Fruit fly (Drosophila melanogaster): ENCODE data around the gene CG5418.

CG5418 gene

dm6 chr2L:12415485-12416137 lies 37.4 kb downstream of the CG5418 start (continued):
- TF ChIP-seq D19B (GFP tag; optimal IDR thresholded peaks at IDR 0.05) (no peak), CG7963 (GFP tag; IDR thresholded peaks at IDR 0.05; ENCODE audit: partially characterized antibody) (no peak), NFAT (GFP tag; IDR thresholded peaks at IDR 0.05) (no peak), repo (GFP tag; optimal IDR thresholded peaks at IDR 0.05) (no peak), al (GFP tag; IDR thresholded peaks at IDR 0.05) (no peak), CrebB (tag; optimal IDR thresholded peaks at IDR 0.05) (no peak), CG1832 (GFP tag; optimal IDR thresholded peaks at IDR 0.05) (no peak), CG15479 (GFP tag; optimal IDR thresholded peaks at IDR 0.05) (no peak), CG14014 (GFP tag; IDR thresholded peaks at IDR 0.05) (no peak), CG12744 (GFP tag; optimal IDR thresholded peaks at IDR 0.05) (no peak), CG12299 (tag; optimal IDR thresholded peaks at IDR 0.05) (no peak), CG15073 (GFP tag; optimal IDR thresholded peaks at IDR 0.05) (no peak), her (GFP tag; optimal IDR thresholded peaks at IDR 0.05) (no peak), hb (GFP tag; IDR thresholded peaks at IDR 0.05; ENCODE audit: partially characterized antibody) (no peak), nerfin-1 (tag; optimal IDR thresholded peaks at IDR 0.05) (no peak), ci (GFP tag; IDR thresholded peaks at IDR 0.05) (no peak), slou (GFP tag; optimal IDR thresholded peaks at IDR 0.05) (no peak), CG15514 (GFP tag; optimal IDR thresholded peaks at IDR 0.05) (no peak), az2 (GFP tag; optimal IDR thresholded peaks at IDR 0.05) (no peak), CG12219 (GFP tag; optimal IDR thresholded peaks at IDR 0.05) (no peak), odd (GFP tag; optimal IDR thresholded peaks at IDR 0.05) (no peak), CG7745 (tag; optimal IDR thresholded peaks at IDR 0.05) (no peak), gcm2 (GFP tag; optimal IDR thresholded peaks at IDR 0.05) (no peak), Drgx (GFP tag; IDR thresholded peaks at IDR 0.05) (no peak), CG30403 (GFP tag; optimal IDR thresholded peaks at IDR 0.05) (peak; percentile 53), jing (GFP tag; optimal IDR thresholded peaks at IDR 0.05) (no peak), eve (GFP tag; optimal IDR thresholded peaks at IDR 0.05) (no peak), CG30020 (tag; optimal IDR thresholded peaks at IDR 0.05) (no peak), CG14860 (GFP tag; IDR thresholded peaks at IDR 0.05; ENCODE audit: partially characterized antibody) (no peak), CG9817 (tag; optimal IDR thresholded peaks at IDR 0.05) (no peak), Hr78 (GFP tag; optimal IDR thresholded peaks at IDR 0.05) (no peak), hkb (optimal IDR thresholded peaks at IDR 0.05) (no peak), hkb (GFP tag; IDR thresholded peaks at IDR 0.05) (no peak), grn (GFP tag; optimal IDR thresholded peaks at IDR 0.05) (no peak), CG17361 (GFP tag; IDR thresholded peaks at IDR 0.05) (peak; percentile 72; the same call in 2 of the 3 replicates), Hr51 (GFP tag; optimal IDR thresholded peaks at IDR 0.05) (peak in 1 of 2 experiments; percentile 44), sim (GFP tag; IDR thresholded peaks at IDR 0.05) (no peak), NK7.1 (GFP tag; optimal IDR thresholded peaks at IDR 0.05) (no peak), CG17829 (tag; optimal IDR thresholded peaks at IDR 0.05) (peak; percentile 11), H15 (GFP tag; IDR thresholded peaks at IDR 0.05) (no peak), Mes4 (GFP tag; optimal IDR thresholded peaks at IDR 0.05) (no peak), Fer2 (tag; optimal IDR thresholded peaks at IDR 0.05) (no peak), CG12104 (GFP tag; optimal IDR thresholded peaks at IDR 0.05) (no peak), Mad (GFP tag; optimal IDR thresholded peaks at IDR 0.05) (no peak), Nf-YC (tag; optimal IDR thresholded peaks at IDR 0.05) (no peak), esg (GFP tag; conservative IDR thresholded peaks at IDR 0.05) (no peak), CG6654 (GFP tag; optimal IDR thresholded peaks at IDR 0.05) (no peak), Optix (GFP tag; IDR thresholded peaks at IDR 0.05) (no peak), Dfd (GFP tag; optimal IDR thresholded peaks at IDR 0.05) (no peak), CG9437 (GFP tag; optimal IDR thresholded peaks at IDR 0.05) (peak; percentile 32), da (GFP tag; optimal IDR thresholded peaks at IDR 0.05) (no peak)
